Worm (Caenorhabditis elegans): ENCODE measurements around the gene uaf-2.
"Not testable (repeated sequence)": the region's sequence is repeated elsewhere in the genome, so short reads cannot be mapped to it uniquely, and the experiment has no call there.

The uaf-2 gene

ce11 chrIV:17096168-17096567 lies 22.4 kb downstream of the uaf-2 start, which contains the start of gene Y116A8C.27:
Y116A8C.27 (minus strand) TSS chrIV:17096268.
- TF ChIP-seq him-1 (tag; optimal IDR thresholded peaks at IDR 0.05) (no peak), W03F9.2 (tag; optimal IDR thresholded peaks at IDR 0.05) (no peak), dao-5 (tag; optimal IDR thresholded peaks at IDR 0.05) (no peak)

- no peak for TF ChIP-seq W03F9.2 (tag; optimal IDR thresholded peaks at IDR 0.05)
- no peak for TF ChIP-seq him-1 (tag; optimal IDR thresholded peaks at IDR 0.05)
- TF ChIP-seq dao-5 (tag; optimal IDR thresholded peaks at IDR 0.05), result no peak
Observed at ce11 chrIV:17093701-17094100, 24.9 kb downstream of the uaf-2 start, which contains the start of gene Y116A8C.29. Y116A8C.29 (plus strand) TSS chrIV:17094028.

ce11 chrIV:17088849-17089248 lies 29.7 kb downstream of the uaf-2 start, which contains the start of gene Y116A8C.43:
Y116A8C.43 (plus strand) TSS chrIV:17088851.
- no peak for TF ChIP-seq him-1 (tag; optimal IDR thresholded peaks at IDR 0.05)
- no peak for TF ChIP-seq dao-5 (tag; optimal IDR thresholded peaks at IDR 0.05)
- no peak for TF ChIP-seq W03F9.2 (tag; optimal IDR thresholded peaks at IDR 0.05)

- TF ChIP-seq dao-5 (tag; optimal IDR thresholded peaks at IDR 0.05), result peak; percentile 31
- peak; percentile 89 for TF ChIP-seq W03F9.2 (tag; optimal IDR thresholded peaks at IDR 0.05)
- TF ChIP-seq him-1 (tag; optimal IDR thresholded peaks at IDR 0.05), result peak; percentile 39
Observed at ce11 chrIV:17087384-17088099, 31.0 kb downstream of the uaf-2 start, which contains the start of the genes snx-13 and snr-1. snx-13 (minus strand) TSS chrIV:17087438. snr-1 (plus strand) TSS chrIV:17088049.

- TF ChIP-seq him-1 (tag; optimal IDR thresholded peaks at IDR 0.05), result no peak
- no peak for TF ChIP-seq dao-5 (tag; optimal IDR thresholded peaks at IDR 0.05)
- TF ChIP-seq W03F9.2 (tag; optimal IDR thresholded peaks at IDR 0.05), result no peak
Observed at ce11 chrIV:17084839-17085238, 33.7 kb downstream of the uaf-2 start.

ce11 chrIV:17084317-17084716 lies 34.2 kb downstream of the uaf-2 start:
- no peak for TF ChIP-seq him-1 (tag; optimal IDR thresholded peaks at IDR 0.05)
- no peak for TF ChIP-seq dao-5 (tag; optimal IDR thresholded peaks at IDR 0.05)
- no peak for TF ChIP-seq W03F9.2 (tag; optimal IDR thresholded peaks at IDR 0.05)

- TF ChIP-seq dao-5 (tag; optimal IDR thresholded peaks at IDR 0.05) (no peak), him-1 (tag; optimal IDR thresholded peaks at IDR 0.05) (no peak), W03F9.2 (tag; optimal IDR thresholded peaks at IDR 0.05) (no peak)
Observed at ce11 chrIV:17078649-17079048, 39.9 kb downstream of the uaf-2 start, which contains the start of gene Y116A8C.25. Y116A8C.25 (minus strand) TSS chrIV:17078749.

- not testable (repeated sequence) for TF ChIP-seq dao-5, W03F9.2, him-1 (tag; optimal IDR thresholded peaks at IDR 0.05)
Observed at ce11 chrIV:17070791-17071190, 47.8 kb downstream of the uaf-2 start, which contains the start of gene Y116A8C.24. Y116A8C.24 (minus strand) TSS chrIV:17070891.
